Worm (Caenorhabditis elegans) whole organism, L2 larva: ENCODE data around the gene F49F1.5.

ENCODE experiments used
- Y55F3AM.14 ChIP-seq: fragments of 200-800 bp; sonication (Bioruptor generic); optimal IDR thresholded peaks from 2 replicates; lab custom pipeline; 2018; ENCODE audit warnings: mild to moderate bottlenecking, missing genetic modification characterization, missing compliant biosample characterization
- ZK546.5 ChIP-seq: sonication (generic microtip); optimal IDR thresholded peaks from 2 replicates; lab custom pipeline; 2017; ENCODE audit warnings: missing biosample characterization, missing genetic modification characterization
- aly-2 ChIP-seq: fragments of 150-350 bp; optimal IDR thresholded peaks from 2 replicates; lab custom pipeline; 2014; ENCODE audit warnings: missing biosample characterization, missing genetic modification characterization
- ama-1 ChIP-seq: fragments of 150-350 bp; optimal IDR thresholded peaks from 2 replicates; lab custom pipeline; 2018; ENCODE audit warnings: inconsistent platforms
- blmp-1 ChIP-seq: sonication (generic microtip); optimal IDR thresholded peaks from 2 replicates; lab custom pipeline; 2017; ENCODE audit warnings: missing genetic modification characterization, mild to moderate bottlenecking, missing compliant biosample characterization, antibody characterized with exemption, moderate library complexity; ENCODE audit not compliant: insufficient read depth
- crh-2 ChIP-seq: sonication (generic microtip); optimal IDR thresholded peaks from 2 replicates; lab custom pipeline; 2017; ENCODE audit warnings: missing biosample characterization, missing genetic modification characterization
- elt-1 ChIP-seq: fragments of 150-350 bp; optimal IDR thresholded peaks from 2 replicates; lab custom pipeline; 2014; ENCODE audit warnings: missing biosample characterization, missing genetic modification characterization
- fos-1 ChIP-seq: fragments of 150-350 bp; optimal IDR thresholded peaks from 2 replicates; lab custom pipeline; 2014; ENCODE audit warnings: missing biosample characterization, missing genetic modification characterization
- lin-13 ChIP-seq: fragments of 150-350 bp; optimal IDR thresholded peaks from 2 replicates; lab custom pipeline; 2014; ENCODE audit warnings: missing biosample characterization, missing genetic modification reagents, missing genetic modification characterization
- mdl-1 ChIP-seq, 2 experiments: fragments of 150-350 bp in 1 of 2; sonication (generic microtip) in 1 of 2; optimal IDR thresholded peaks; 2 replicates each; lab custom pipeline; 2017; ENCODE audit warnings: missing biosample characterization in 2 of 2, missing genetic modification characterization in 2 of 2
- nhr-12 ChIP-seq: fragments of 150-350 bp; optimal IDR thresholded peaks from 2 replicates; lab custom pipeline; 2014; ENCODE audit warnings: missing biosample characterization, missing genetic modification characterization
- nhr-237 ChIP-seq: fragments of 150-350 bp; optimal IDR thresholded peaks from 2 replicates; lab custom pipeline; 2014; ENCODE audit warnings: missing biosample characterization, missing genetic modification characterization
- snpc-4 ChIP-seq: fragments of 150-350 bp; optimal IDR thresholded peaks from 2 replicates; lab custom pipeline; 2014; ENCODE audit warnings: missing biosample characterization, missing genetic modification characterization
- ztf-11 ChIP-seq: sonication (generic microtip); optimal IDR thresholded peaks from 2 replicates; lab custom pipeline; 2017; ENCODE audit warnings: missing biosample characterization, missing genetic modification characterization

- no peak for TF ChIP-seq aly-2 (tag; lab: Kevin White, UChicago)
- no peak for TF ChIP-seq ZK546.5 (tag; lab: Kevin White, UChicago)
- no peak for TF ChIP-seq snpc-4 (tag; lab: Kevin White, UChicago)
- no peak for TF ChIP-seq elt-1 (tag; lab: Kevin White, UChicago)
- peak; percentile 64 for TF ChIP-seq crh-2 (tag; lab: Kevin White, UChicago)
- TF ChIP-seq nhr-12 (tag; lab: Kevin White, UChicago) = no peak
- TF ChIP-seq ztf-11 (tag; lab: Kevin White, UChicago) = no peak
- TF ChIP-seq Y55F3AM.14 (GFP tag; lab: Kevin White, UChicago) = no peak
- TF ChIP-seq lin-13 (GFP tag; lab: Kevin White, UChicago) = no peak
- TF ChIP-seq fos-1 (tag; lab: Kevin White, UChicago) = peak; percentile 72
- TF ChIP-seq mdl-1 (tag; optimal IDR thresholded peaks at IDR 0.05; lab: Kevin White, UChicago) = no peak
- no peak for TF ChIP-seq ama-1
- peak; percentile 26 for TF ChIP-seq blmp-1 (tag; lab: Kevin White, UChicago)
- no peak for TF ChIP-seq nhr-237 (tag; lab: Kevin White, UChicago)
Measured at ce11 chrIV:4085022-4085421, 35.2 kb downstream of the F49F1.5 start.
